Fruit fly (Drosophila melanogaster) whole organism, embryonic: ENCODE results near the gene Srp9.

Experiments used
- CG11696 ChIP-seq: fragments of 200-800 bp; sonication (Bioruptor generic); IDR thresholded peaks from 2 replicates; pipeline ENCODE4 v1.3.6; 2022; ENCODE audit warnings: missing biosample characterization, missing genetic modification characterization
- CG12299 ChIP-seq: fragments of 200-800 bp; sonication (Bioruptor generic); optimal IDR thresholded peaks from 2 replicates; lab custom pipeline; 2018; ENCODE audit warnings: missing biosample characterization, mild to moderate bottlenecking, missing genetic modification characterization
- CG1233 ChIP-seq: fragments of 200-800 bp; sonication (Bioruptor generic); optimal IDR thresholded peaks from 4 replicates; lab custom pipeline; 2018; ENCODE audit warnings: missing biosample characterization, mild to moderate bottlenecking, missing genetic modification characterization
- CG12744 ChIP-seq: fragments of 200-800 bp; sonication (Bioruptor generic); optimal IDR thresholded peaks from 2 replicates; lab custom pipeline; 2016; ENCODE audit warnings: missing biosample characterization, missing genetic modification characterization
- CG14667 ChIP-seq: fragments of 200-800 bp; sonication (Bioruptor generic); IDR thresholded peaks from 2 replicates; pipeline ENCODE4 v1.3.6; 2022; ENCODE audit warnings: missing biosample characterization, missing genetic modification characterization
- CG14710 ChIP-seq: fragments of 200-800 bp; sonication (Bioruptor generic); optimal IDR thresholded peaks from 3 replicates; lab custom pipeline; 2019; ENCODE audit warnings: missing biosample characterization, mild to moderate bottlenecking, missing genetic modification characterization, moderate library complexity
- CG15601 ChIP-seq: fragments of 200-800 bp; sonication (Bioruptor generic); optimal IDR thresholded peaks from 3 replicates; lab custom pipeline; 2019; ENCODE audit warnings: missing biosample characterization, mild to moderate bottlenecking, missing genetic modification characterization, moderate library complexity
- CG1603 ChIP-seq: fragments of 200-800 bp; sonication (Bioruptor generic); optimal IDR thresholded peaks from 2 replicates; lab custom pipeline; 2019; ENCODE audit warnings: missing biosample characterization, mild to moderate bottlenecking, missing genetic modification characterization, moderate library complexity
- CG16779 ChIP-seq: fragments of 200-800 bp; sonication (Bioruptor generic); IDR thresholded peaks from 2 replicates; pipeline ENCODE4 v1.3.6; 2022; ENCODE audit warnings: missing biosample characterization, missing genetic modification characterization
- CG17328 ChIP-seq: fragments of 200-800 bp; sonication (Bioruptor generic); IDR thresholded peaks from 2 replicates; pipeline ENCODE4 v1.3.6; 2022; ENCODE audit warnings: missing biosample characterization, missing genetic modification characterization
- CG17802 ChIP-seq: fragments of 200-800 bp; sonication (Bioruptor generic); optimal IDR thresholded peaks from 2 replicates; lab custom pipeline; 2018; ENCODE audit warnings: missing biosample characterization, mild to moderate bottlenecking, missing genetic modification characterization, moderate library complexity
- CG18262 ChIP-seq: fragments of 200-800 bp; optimal IDR thresholded peaks from 3 replicates; lab custom pipeline; 2019; ENCODE audit warnings: missing biosample characterization, mild to moderate bottlenecking, missing genetic modification characterization, moderate library complexity
- CG18476 ChIP-seq: fragments of 200-800 bp; sonication (Bioruptor generic); optimal IDR thresholded peaks from 2 replicates; lab custom pipeline; 2016; ENCODE audit warnings: missing biosample characterization, mild to moderate bottlenecking, missing genetic modification characterization
- CG18599 ChIP-seq: fragments of 200-800 bp; sonication (Bioruptor generic); optimal IDR thresholded peaks from 3 replicates; lab custom pipeline; 2017; ENCODE audit warnings: missing biosample characterization, missing genetic modification characterization, mild to moderate bottlenecking, moderate library complexity, missing genetic modification reagents
- CG30020 ChIP-seq: fragments of 200-800 bp; optimal IDR thresholded peaks from 2 replicates; lab custom pipeline; 2019; ENCODE audit warnings: missing biosample characterization, mild to moderate bottlenecking, missing genetic modification characterization, moderate library complexity
- CG3995 ChIP-seq: fragments of 200-800 bp; sonication (Bioruptor generic); optimal IDR thresholded peaks from 3 replicates; lab custom pipeline; 2016; ENCODE audit warnings: missing biosample characterization, missing genetic modification characterization
- CG42726 ChIP-seq: fragments of 200-800 bp; sonication (Bioruptor generic); IDR thresholded peaks from 2 replicates; pipeline ENCODE4 v1.3.6; 2022; ENCODE audit warnings: missing biosample characterization, missing genetic modification characterization; ENCODE audit not compliant: partially characterized antibody
- D19A ChIP-seq: fragments of 200-800 bp; optimal IDR thresholded peaks from 3 replicates; lab custom pipeline; 2019; ENCODE audit warnings: missing biosample characterization, mild to moderate bottlenecking, missing genetic modification characterization, moderate library complexity
- D19B ChIP-seq: fragments of 200-800 bp; sonication (Bioruptor generic); optimal IDR thresholded peaks from 2 replicates; lab custom pipeline; 2017; ENCODE audit warnings: missing biosample characterization, mild to moderate bottlenecking, missing genetic modification characterization
- Elba2 ChIP-seq: fragments of 200-800 bp; sonication (Bioruptor generic); optimal IDR thresholded peaks from 3 replicates; lab custom pipeline; 2016; ENCODE audit warnings: missing biosample characterization, missing genetic modification characterization
- Gug ChIP-seq: fragments of 200-800 bp; sonication (Bioruptor generic); IDR thresholded peaks from 4 replicates; pipeline ENCODE4 v1.3.6; 2022; ENCODE audit warnings: missing biosample characterization, missing genetic modification characterization
- NfI ChIP-seq: fragments of 200-800 bp; sonication (Bioruptor generic); optimal IDR thresholded peaks from 3 replicates; lab custom pipeline; 2018; ENCODE audit warnings: missing biosample characterization, mild to moderate bottlenecking, missing genetic modification characterization, moderate library complexity
- Oli ChIP-seq: fragments of 200-800 bp; sonication (Bioruptor generic); optimal IDR thresholded peaks from 2 replicates; lab custom pipeline; 2018; ENCODE audit warnings: missing biosample characterization, mild to moderate bottlenecking, missing genetic modification characterization, moderate library complexity
- Optix ChIP-seq: fragments of 200-800 bp; sonication (Bioruptor generic); IDR thresholded peaks from 3 replicates; pipeline ENCODE4 v1.3.6; 2022; ENCODE audit warnings: missing biosample characterization, missing genetic modification characterization
- Sox100B ChIP-seq: fragments of 200-800 bp; sonication (Bioruptor generic); optimal IDR thresholded peaks from 3 replicates; lab custom pipeline; 2018; ENCODE audit warnings: missing biosample characterization, mild to moderate bottlenecking, missing genetic modification characterization
- Ssrp ChIP-seq: fragments of 200-800 bp; sonication (Bioruptor generic); optimal IDR thresholded peaks from 2 replicates; lab custom pipeline; 2018; ENCODE audit warnings: missing biosample characterization, mild to moderate bottlenecking, missing genetic modification characterization, moderate library complexity
- ab ChIP-seq: fragments of 200-800 bp; sonication (Bioruptor generic); optimal IDR thresholded peaks from 2 replicates; lab custom pipeline; 2016; ENCODE audit warnings: missing biosample characterization, missing genetic modification characterization
- aop ChIP-seq: fragments of 200-800 bp; sonication (Bioruptor generic); IDR thresholded peaks from 2 replicates; pipeline ENCODE4 v1.3.6; 2022; ENCODE audit warnings: missing biosample characterization, missing genetic modification characterization
- ash1 ChIP-seq: fragments of 200-800 bp; sonication (Bioruptor generic); optimal IDR thresholded peaks from 2 replicates; lab custom pipeline; 2018; ENCODE audit warnings: missing biosample characterization, mild to moderate bottlenecking, missing genetic modification characterization
- bbx ChIP-seq: fragments of 200-800 bp; sonication (Bioruptor generic); IDR thresholded peaks from 2 replicates; pipeline ENCODE4 v1.3.6; 2022; ENCODE audit warnings: missing biosample characterization, missing genetic modification characterization; ENCODE audit not compliant: partially characterized antibody
- br ChIP-seq: fragments of >200 bp; optimal IDR thresholded peaks from 2 replicates; lab custom pipeline; 2017
- caup ChIP-seq: fragments of 200-800 bp; sonication (Bioruptor generic); optimal IDR thresholded peaks from 3 replicates; lab custom pipeline; 2017; ENCODE audit warnings: missing biosample characterization, mild to moderate bottlenecking, missing genetic modification characterization, moderate library complexity; ENCODE audit not compliant: severe bottlenecking
- chm ChIP-seq: fragments of 200-800 bp; sonication (Bioruptor generic); IDR thresholded peaks from 2 replicates; pipeline ENCODE4 v1.3.6; 2022; ENCODE audit warnings: missing biosample characterization, missing genetic modification characterization
- crc ChIP-seq: fragments of 200-800 bp; sonication (Bioruptor generic); optimal IDR thresholded peaks from 2 replicates; lab custom pipeline; 2016; ENCODE audit warnings: missing biosample characterization, missing genetic modification characterization
- eyg ChIP-seq: fragments of 200-800 bp; sonication (Bioruptor generic); optimal IDR thresholded peaks from 3 replicates; lab custom pipeline; 2016; ENCODE audit warnings: missing biosample characterization, missing genetic modification characterization
- fd3F ChIP-seq: fragments of 200-800 bp; sonication (Bioruptor generic); optimal IDR thresholded peaks from 2 replicates; lab custom pipeline; 2018; ENCODE audit warnings: missing biosample characterization, mild to moderate bottlenecking, missing genetic modification characterization, moderate library complexity
- gcm2 ChIP-seq: fragments of 200-800 bp; sonication (Bioruptor generic); optimal IDR thresholded peaks from 2 replicates; lab custom pipeline; 2016; ENCODE audit warnings: missing biosample characterization, missing genetic modification characterization
- grau ChIP-seq: fragments of 200-800 bp; optimal IDR thresholded peaks from 3 replicates; lab custom pipeline; 2019; ENCODE audit warnings: missing biosample characterization, mild to moderate bottlenecking, missing genetic modification characterization, moderate library complexity
- hb ChIP-seq: fragments of 200-800 bp; sonication (Bioruptor generic); IDR thresholded peaks from 3 replicates; pipeline ENCODE4 v1.3.6; 2022; ENCODE audit warnings: missing biosample characterization, missing genetic modification characterization; ENCODE audit not compliant: partially characterized antibody
- hbn ChIP-seq: fragments of 200-800 bp; sonication (Bioruptor generic); IDR thresholded peaks from 2 replicates; pipeline ENCODE4 v1.3.6; 2022; ENCODE audit warnings: missing biosample characterization, missing genetic modification characterization; ENCODE audit not compliant: partially characterized antibody
- knrl ChIP-seq: fragments of 200-800 bp; sonication (Bioruptor generic); IDR thresholded peaks from 3 replicates; pipeline ENCODE4 v1.3.6; 2022; ENCODE audit warnings: missing biosample characterization, missing genetic modification characterization; ENCODE audit not compliant: partially characterized antibody
- mld ChIP-seq: fragments of 200-800 bp; sonication (Bioruptor generic); IDR thresholded peaks from 3 replicates; pipeline ENCODE4 v1.3.6; 2022; ENCODE audit warnings: missing biosample characterization, missing genetic modification characterization; ENCODE audit not compliant: partially characterized antibody
- p53 ChIP-seq: fragments of 200-800 bp; sonication (Bioruptor generic); optimal IDR thresholded peaks from 2 replicates; lab custom pipeline; 2016; ENCODE audit warnings: missing biosample characterization, missing genetic modification characterization
- phol ChIP-seq: fragments of 200-800 bp; sonication (Bioruptor generic); optimal IDR thresholded peaks from 3 replicates; lab custom pipeline; 2018; ENCODE audit warnings: missing biosample characterization, mild to moderate bottlenecking, missing genetic modification characterization, moderate library complexity
- pnt ChIP-seq: fragments of 200-800 bp; sonication (Bioruptor generic); optimal IDR thresholded peaks from 3 replicates; lab custom pipeline; 2016; ENCODE audit warnings: missing biosample characterization, missing genetic modification characterization
- row ChIP-seq: fragments of 200-800 bp; sonication (Bioruptor generic); IDR thresholded peaks from 3 replicates; pipeline ENCODE4 v1.3.6; 2022; ENCODE audit warnings: missing biosample characterization, missing genetic modification characterization
- slp2 ChIP-seq: fragments of 200-800 bp; sonication (Bioruptor generic); optimal IDR thresholded peaks from 2 replicates; lab custom pipeline; 2016; ENCODE audit warnings: missing biosample characterization, missing genetic modification characterization
- tin ChIP-seq: fragments of 200-800 bp; sonication (Bioruptor generic); optimal IDR thresholded peaks from 3 replicates; lab custom pipeline; 2016; ENCODE audit warnings: missing biosample characterization, missing genetic modification characterization
- tll ChIP-seq, 2 experiments: fragments of 200-800 bp in 1 of 2; fragments of >200 bp in 1 of 2; sonication (Bioruptor generic) in 1 of 2; optimal IDR thresholded peaks; 2 replicates each; lab custom pipeline; 2017 to 2019; ENCODE audit warnings: missing biosample characterization in 2 of 2, missing genetic modification characterization in 2 of 2, mild to moderate bottlenecking in 1 of 2, moderate library complexity in 1 of 2
- twi ChIP-seq: fragments of 200-800 bp; optimal IDR thresholded peaks from 2 replicates; lab custom pipeline; 2019; ENCODE audit warnings: missing biosample characterization, mild to moderate bottlenecking, missing genetic modification characterization, moderate library complexity
- unc-4 ChIP-seq: fragments of 200-800 bp; sonication (Bioruptor generic); IDR thresholded peaks from 2 replicates; pipeline ENCODE4 v1.3.6; 2022; ENCODE audit warnings: missing biosample characterization, missing genetic modification characterization; ENCODE audit not compliant: partially characterized antibody

Gene Srp9

dm6 chr3L:7952978-7953377 lies 16.8 kb downstream of the Srp9 start (continued):
- TF ChIP-seq knrl (GFP tag; lab: Robert Waterston, UW) (no peak), eyg (GFP tag; lab: Kevin White, UChicago) (no peak), Sox100B (GFP tag; lab: Kevin White, UChicago) (peak; percentile 60), D19B (GFP tag; lab: Kevin White, UChicago) (no peak), fd3F (GFP tag; lab: Kevin White, UChicago) (no peak), phol (tag; lab: Kevin White, UChicago) (peak; percentile 57), NfI (GFP tag; lab: Kevin White, UChicago) (no peak), ash1 (GFP tag; lab: Kevin White, UChicago) (no peak), CG18599 (GFP tag; lab: Kevin White, UChicago) (no peak), CG11696 (no peak), CG1603 (tag; lab: Kevin White, UChicago) (no peak), CG12299 (no peak), CG17328 (GFP tag; lab: Robert Waterston, UW) (no peak), ab (GFP tag; lab: Kevin White, UChicago) (no peak), grau (tag; lab: Kevin White, UChicago) (peak; percentile 4), Oli (peak; percentile 44), hb (GFP tag; lab: Robert Waterston, UW) (no peak), CG17802 (tag; lab: Kevin White, UChicago) (no peak), tll (GFP tag; optimal IDR thresholded peaks at IDR 0.05; lab: Kevin White, UChicago) (no peak), hbn (GFP tag; lab: Robert Waterston, UW) (no peak), twi (tag; lab: Kevin White, UChicago) (no peak), aop (GFP tag; lab: Robert Waterston, UW) (no peak), gcm2 (GFP tag; lab: Kevin White, UChicago) (no peak), CG1233 (GFP tag; lab: Kevin White, UChicago) (peak; percentile 23), CG18262 (peak; percentile 76), Elba2 (GFP tag; lab: Kevin White, UChicago) (no peak), CG30020 (tag; lab: Kevin White, UChicago) (no peak), bbx (no peak), tin (GFP tag; lab: Kevin White, UChicago) (peak; percentile 39), CG42726 (GFP tag; lab: Robert Waterston, UW) (no peak), CG12744 (no peak), slp2 (GFP tag; lab: Kevin White, UChicago) (no peak), CG3995 (no peak), CG14667 (GFP tag; lab: Robert Waterston, UW) (no peak), br (no peak), Gug (GFP tag; lab: Robert Waterston, UW) (no peak), unc-4 (GFP tag; lab: Robert Waterston, UW) (no peak), Ssrp (tag; lab: Kevin White, UChicago) (peak; percentile 41), crc (GFP tag; lab: Kevin White, UChicago) (no peak), p53 (GFP tag; lab: Kevin White, UChicago) (no peak), chm (GFP tag; lab: Robert Waterston, UW) (no peak), caup (no peak), CG16779 (GFP tag; lab: Robert Waterston, UW) (no peak), CG18476 (GFP tag; lab: Kevin White, UChicago) (no peak), CG14710 (peak; percentile 52), row (GFP tag; lab: Robert Waterston, UW) (peak; percentile 25; the same call in 1 of the 3 replicates), pnt (GFP tag; lab: Kevin White, UChicago) (no peak), CG15601 (tag; lab: Kevin White, UChicago) (no peak), D19A (tag; lab: Kevin White, UChicago) (peak; percentile 47), mld (GFP tag; lab: Robert Waterston, UW) (no peak), Optix (no peak)
